Fruit fly (Drosophila melanogaster) whole organism, prepupa: Measurements from ENCODE around the gene CG3386.

Experiments used
- CG10631 ChIP-seq: fragments of 200-800 bp; sonication (Bioruptor generic); optimal IDR thresholded peaks from 2 replicates; lab custom pipeline; 2016; ENCODE audit warnings: missing biosample characterization, missing genetic modification characterization
- CG10669 ChIP-seq: fragments of 200-800 bp; sonication (Bioruptor generic); optimal IDR thresholded peaks from 3 replicates; lab custom pipeline; 2018; ENCODE audit warnings: missing biosample characterization, mild to moderate bottlenecking, missing genetic modification characterization, moderate library complexity
- CG11294 ChIP-seq: fragments of 200-800 bp; sonication (Bioruptor generic); IDR thresholded peaks from 2 replicates; pipeline ENCODE4 v1.3.6; 2022; ENCODE audit warnings: missing biosample characterization, missing genetic modification characterization
- CG11762 ChIP-seq: fragments of 200-800 bp; sonication (Bioruptor generic); optimal IDR thresholded peaks from 3 replicates; lab custom pipeline; 2016; ENCODE audit warnings: missing biosample characterization, missing genetic modification characterization; ENCODE audit not compliant: insufficient read depth
- CG11902 ChIP-seq: fragments of 200-800 bp; sonication (Bioruptor generic); optimal IDR thresholded peaks from 3 replicates; lab custom pipeline; 2016; ENCODE audit warnings: missing biosample characterization, missing genetic modification characterization
- CG15336 ChIP-seq: fragments of 200-800 bp; sonication (Bioruptor generic); IDR thresholded peaks from 2 replicates; pipeline ENCODE4 v1.3.6; 2022; ENCODE audit warnings: missing biosample characterization, missing genetic modification characterization
- CG1621 ChIP-seq: fragments of 200-800 bp; sonication (Bioruptor generic); optimal IDR thresholded peaks from 3 replicates; lab custom pipeline; 2018; ENCODE audit warnings: missing biosample characterization, mild to moderate bottlenecking, missing genetic modification characterization
- CG16779 ChIP-seq: fragments of 200-800 bp; sonication (Bioruptor generic); optimal IDR thresholded peaks from 3 replicates; lab custom pipeline; 2017; ENCODE audit warnings: missing biosample characterization, mild to moderate bottlenecking, missing genetic modification characterization
- CG32006 ChIP-seq: fragments of 200-800 bp; sonication (Bioruptor generic); optimal IDR thresholded peaks from 3 replicates; lab custom pipeline; 2017; ENCODE audit warnings: missing biosample characterization, mild to moderate bottlenecking, missing genetic modification characterization
- CG3919 ChIP-seq: fragments of 200-800 bp; sonication (Bioruptor generic); optimal IDR thresholded peaks from 3 replicates; lab custom pipeline; 2016; ENCODE audit warnings: missing biosample characterization, missing genetic modification characterization
- CG4318 ChIP-seq: fragments of 200-800 bp; sonication (Bioruptor generic); optimal IDR thresholded peaks from 3 replicates; lab custom pipeline; 2017; ENCODE audit warnings: missing biosample characterization, mild to moderate bottlenecking, missing genetic modification characterization
- CG6163 ChIP-seq: fragments of 200-800 bp; sonication (Bioruptor generic); IDR thresholded peaks from 3 replicates; pipeline ENCODE4 v1.3.6; 2022; ENCODE audit warnings: missing biosample characterization, missing genetic modification characterization
- CG6276 ChIP-seq: fragments of 200-800 bp; sonication (Bioruptor generic); optimal IDR thresholded peaks from 2 replicates; lab custom pipeline; 2017; ENCODE audit warnings: missing biosample characterization, mild to moderate bottlenecking, missing genetic modification characterization
- CG6792 ChIP-seq: fragments of 200-800 bp; sonication (Bioruptor generic); optimal IDR thresholded peaks from 3 replicates; lab custom pipeline; 2016; ENCODE audit warnings: missing biosample characterization, missing genetic modification characterization
- CG6808 ChIP-seq: fragments of 200-800 bp; sonication (Bioruptor generic); optimal IDR thresholded peaks from 3 replicates; lab custom pipeline; 2017; ENCODE audit warnings: missing biosample characterization, missing genetic modification characterization, mild to moderate bottlenecking, moderate library complexity, missing genetic modification reagents
- CG6854 ChIP-seq: fragments of 200-800 bp; sonication (Bioruptor generic); optimal IDR thresholded peaks from 2 replicates; lab custom pipeline; 2017; ENCODE audit warnings: missing biosample characterization, mild to moderate bottlenecking, missing genetic modification characterization
- CG7368 ChIP-seq: fragments of 200-800 bp; sonication (Bioruptor generic); optimal IDR thresholded peaks from 3 replicates; lab custom pipeline; 2016; ENCODE audit warnings: missing biosample characterization, missing genetic modification characterization
- CG8119 ChIP-seq: fragments of 200-800 bp; sonication (Bioruptor generic); IDR thresholded peaks from 3 replicates; pipeline ENCODE4 v1.3.6; 2022; ENCODE audit warnings: missing biosample characterization, missing genetic modification characterization
- CG8319 ChIP-seq: fragments of 200-800 bp; sonication (Bioruptor generic); optimal IDR thresholded peaks from 3 replicates; lab custom pipeline; 2016; ENCODE audit warnings: missing biosample characterization, missing genetic modification characterization
- CG9139 ChIP-seq: fragments of 200-800 bp; sonication (Bioruptor generic); optimal IDR thresholded peaks from 3 replicates; lab custom pipeline; 2017; ENCODE audit warnings: missing biosample characterization, mild to moderate bottlenecking, missing genetic modification characterization
- Eip78C ChIP-seq: fragments of 200-800 bp; sonication (Bioruptor generic); peaks from one replicate; lab custom pipeline; 2016; ENCODE audit warnings: missing biosample characterization, missing genetic modification characterization
- Eip93F ChIP-seq: fragments of 200-800 bp; sonication (Bioruptor generic); optimal IDR thresholded peaks from 2 replicates; lab custom pipeline; 2016; ENCODE audit warnings: missing biosample characterization, mild to moderate bottlenecking, missing genetic modification characterization
- Ets96B ChIP-seq: fragments of 200-800 bp; optimal IDR thresholded peaks from 2 replicates; lab custom pipeline; 2019; ENCODE audit warnings: missing biosample characterization, mild to moderate bottlenecking, missing genetic modification characterization, moderate library complexity
- Gug ChIP-seq: fragments of 200-800 bp; sonication (Bioruptor generic); IDR thresholded peaks from 2 replicates; pipeline ENCODE4 v1.3.6; 2022; ENCODE audit warnings: missing biosample characterization, missing genetic modification characterization
- Hr38 ChIP-seq: sonication (Bioruptor generic); optimal IDR thresholded peaks from 2 replicates; lab custom pipeline; 2016; ENCODE audit warnings: missing biosample characterization, missing genetic modification characterization
- Hr39 ChIP-seq: fragments of 200-800 bp; sonication (Bioruptor generic); optimal IDR thresholded peaks from 2 replicates; lab custom pipeline; 2016; ENCODE audit warnings: missing biosample characterization, missing genetic modification characterization
- Hr4 ChIP-seq: fragments of 200-800 bp; sonication (Bioruptor generic); optimal IDR thresholded peaks from 3 replicates; lab custom pipeline; 2016; ENCODE audit warnings: missing biosample characterization, missing genetic modification characterization
- Met ChIP-seq: fragments of 200-800 bp; sonication (Bioruptor generic); optimal IDR thresholded peaks from 3 replicates; lab custom pipeline; 2016; ENCODE audit warnings: missing biosample characterization, missing genetic modification characterization
- Smox ChIP-seq: fragments of 200-800 bp; sonication (Bioruptor generic); optimal IDR thresholded peaks from 3 replicates; lab custom pipeline; 2016; ENCODE audit warnings: missing biosample characterization, missing genetic modification characterization
- Sox102F ChIP-seq: fragments of 200-800 bp; sonication (Bioruptor generic); optimal IDR thresholded peaks from 2 replicates; lab custom pipeline; 2016; ENCODE audit warnings: missing biosample characterization, mild to moderate bottlenecking, missing genetic modification characterization
- Sox14 ChIP-seq: fragments of 200-800 bp; sonication (Bioruptor generic); optimal IDR thresholded peaks from 3 replicates; lab custom pipeline; 2016; ENCODE audit warnings: missing biosample characterization, missing genetic modification characterization
- Sox15 ChIP-seq: fragments of 200-800 bp; sonication (Bioruptor generic); optimal IDR thresholded peaks from 3 replicates; lab custom pipeline; 2016; ENCODE audit warnings: missing biosample characterization, missing genetic modification characterization
- achi ChIP-seq: fragments of 200-800 bp; sonication (Bioruptor generic); optimal IDR thresholded peaks from 3 replicates; lab custom pipeline; 2016; ENCODE audit warnings: missing biosample characterization, missing genetic modification characterization
- acj6 ChIP-seq: fragments of 200-800 bp; sonication (Bioruptor generic); optimal IDR thresholded peaks from 3 replicates; lab custom pipeline; 2016; ENCODE audit warnings: missing biosample characterization, missing genetic modification characterization
- cyc ChIP-seq: fragments of 200-800 bp; sonication (Bioruptor generic); optimal IDR thresholded peaks from 3 replicates; lab custom pipeline; 2016; ENCODE audit warnings: missing biosample characterization, missing genetic modification characterization
- dac ChIP-seq: fragments of 200-800 bp; sonication (Bioruptor generic); optimal IDR thresholded peaks from 2 replicates; lab custom pipeline; 2017; ENCODE audit warnings: missing biosample characterization, mild to moderate bottlenecking, missing genetic modification characterization
- dsx ChIP-seq: fragments of 200-800 bp; optimal IDR thresholded peaks from 3 replicates; lab custom pipeline; 2019; ENCODE audit warnings: missing biosample characterization, mild to moderate bottlenecking, missing genetic modification characterization, moderate library complexity; ENCODE audit not compliant: poor library complexity, severe bottlenecking
- eg ChIP-seq: fragments of 200-800 bp; sonication (Bioruptor generic); IDR thresholded peaks from 3 replicates; pipeline ENCODE4 v1.3.6; 2022; ENCODE audit warnings: missing biosample characterization, missing genetic modification characterization
- fd59A ChIP-seq: fragments of 200-800 bp; sonication (Bioruptor generic); optimal IDR thresholded peaks from 2 replicates; lab custom pipeline; 2017; ENCODE audit warnings: missing biosample characterization, mild to moderate bottlenecking, missing genetic modification characterization, missing genetic modification reagents
- fd85E ChIP-seq: fragments of 200-800 bp; sonication (Bioruptor generic); optimal IDR thresholded peaks from 3 replicates; lab custom pipeline; 2016; ENCODE audit warnings: missing biosample characterization, missing genetic modification characterization
- fkh ChIP-seq: fragments of 200-800 bp; sonication (Bioruptor generic); optimal IDR thresholded peaks from 3 replicates; lab custom pipeline; 2017; ENCODE audit warnings: missing biosample characterization, mild to moderate bottlenecking, missing genetic modification characterization, moderate library complexity
- lz ChIP-seq: fragments of 200-800 bp; sonication (Bioruptor generic); optimal IDR thresholded peaks from 3 replicates; lab custom pipeline; 2016; ENCODE audit warnings: missing biosample characterization, missing genetic modification characterization
- spab ChIP-seq: fragments of 200-800 bp; sonication (Bioruptor generic); optimal IDR thresholded peaks from 2 replicates; lab custom pipeline; 2017; ENCODE audit warnings: missing biosample characterization, mild to moderate bottlenecking, missing genetic modification characterization, missing genetic modification reagents
- svp ChIP-seq: fragments of 200-800 bp; sonication (Bioruptor generic); peaks from one replicate; lab custom pipeline; 2016; ENCODE audit warnings: missing biosample characterization, missing genetic modification characterization
- vri ChIP-seq: fragments of 200-800 bp; sonication (Bioruptor generic); optimal IDR thresholded peaks from 3 replicates; lab custom pipeline; 2016; ENCODE audit warnings: missing biosample characterization, mild to moderate bottlenecking, missing genetic modification characterization

Gene CG3386

dm6 chr3L:638031-638414 is 44.2 kb downstream of the CG3386 start:
- TF ChIP-seq dac (GFP tag; lab: Kevin White, UChicago): no peak
- TF ChIP-seq fkh (GFP tag; lab: Kevin White, UChicago): peak; percentile 16
- peak; percentile 26 for TF ChIP-seq Eip78C (GFP tag; lab: Kevin White, UChicago)
- no peak for TF ChIP-seq Gug (GFP tag; lab: Robert Waterston, UW)

DNA sequence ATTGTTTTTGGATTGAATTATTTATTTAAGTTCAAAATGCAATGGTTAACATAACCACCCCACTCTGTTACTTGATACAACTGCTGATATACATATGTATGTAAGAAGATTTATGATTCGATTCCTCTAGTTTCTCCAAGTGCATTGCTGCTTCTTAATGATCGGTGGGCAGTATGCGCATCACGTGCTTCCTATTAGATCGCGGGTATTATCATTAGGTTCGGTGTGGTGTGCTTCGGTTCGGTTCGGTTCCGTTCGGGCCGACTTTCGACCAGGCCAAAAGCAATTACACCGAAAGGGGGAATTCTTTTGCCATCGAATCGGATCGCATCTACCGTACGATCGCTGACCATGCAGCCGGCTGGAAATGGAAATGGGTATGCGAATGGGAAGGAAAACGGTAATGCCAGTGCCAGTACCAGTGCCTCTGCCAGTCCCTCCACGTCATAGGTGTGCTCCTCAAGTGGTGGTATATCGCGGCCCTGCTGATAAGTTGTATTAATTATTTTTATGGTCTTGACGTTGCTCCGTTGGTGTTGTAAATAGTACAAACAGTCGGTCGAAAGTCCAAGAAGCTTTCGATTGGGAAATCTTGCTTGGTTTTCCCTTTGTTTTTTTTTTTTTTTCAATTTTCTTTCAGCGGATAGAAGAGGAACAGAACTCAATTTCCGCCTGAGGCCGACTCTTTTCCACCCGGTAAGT is 44.8 kb downstream of the CG3386 start:
- peak; percentile 66 for TF ChIP-seq CG15336 (GFP tag; lab: Robert Waterston, UW)
- TF ChIP-seq CG32006 (GFP tag; lab: Kevin White, UChicago): peak; percentile 64
- peak; percentile 13 for TF ChIP-seq achi (GFP tag; lab: Kevin White, UChicago)
- peak; percentile 3 for TF ChIP-seq CG6276 (GFP tag; lab: Kevin White, UChicago)
- peak; percentile 35 for TF ChIP-seq svp
- peak; percentile 24 for TF ChIP-seq Sox14 (GFP tag; lab: Kevin White, UChicago)
- peak; percentile 55; the same call in 2 of the 3 replicates for TF ChIP-seq CG6163 (GFP tag; lab: Robert Waterston, UW)
- TF ChIP-seq CG4318 (GFP tag; lab: Kevin White, UChicago): peak; percentile 20
- no peak for TF ChIP-seq Sox102F (GFP tag; lab: Kevin White, UChicago)
- no peak for TF ChIP-seq CG3919 (GFP tag; lab: Kevin White, UChicago)
- TF ChIP-seq eg: peak; percentile 28; the same call in 1 of the 3 replicates
- no peak for TF ChIP-seq CG10631 (GFP tag; lab: Kevin White, UChicago)
- no peak for TF ChIP-seq CG11902 (GFP tag; lab: Kevin White, UChicago)
- TF ChIP-seq Hr38: no peak
- TF ChIP-seq Hr4 (GFP tag; lab: Kevin White, UChicago): peak; percentile 6

dm6 chr3L:636434-636833 is 45.8 kb downstream of the CG3386 start:
- TF ChIP-seq Hr4 (GFP tag; lab: Kevin White, UChicago) (peak; percentile 99), dsx (peak; percentile 42), CG15336 (GFP tag; lab: Robert Waterston, UW) (peak; percentile 99), CG6276 (GFP tag; lab: Kevin White, UChicago) (peak; percentile 97), fkh (GFP tag; lab: Kevin White, UChicago) (no peak), Met (GFP tag; lab: Kevin White, UChicago) (peak; percentile 66), CG16779 (peak; percentile 81), acj6 (GFP tag; lab: Kevin White, UChicago) (peak; percentile 86), svp (peak; percentile 63), Smox (GFP tag; lab: Kevin White, UChicago) (peak; percentile 48), CG6792 (GFP tag; lab: Kevin White, UChicago) (peak; percentile 73), vri (GFP tag; lab: Kevin White, UChicago) (peak; percentile 6), eg (peak; percentile 99), CG11762 (peak; percentile 79), lz (GFP tag; lab: Kevin White, UChicago) (peak; percentile 67), Eip78C (GFP tag; lab: Kevin White, UChicago) (peak; percentile 96), Eip93F (GFP tag; lab: Kevin White, UChicago) (no peak), Sox15 (GFP tag; lab: Kevin White, UChicago) (peak; percentile 66), CG10669 (GFP tag; lab: Kevin White, UChicago) (peak; percentile 73), CG11294 (GFP tag; lab: Robert Waterston, UW) (peak; percentile 95), CG8119 (GFP tag; lab: Robert Waterston, UW) (peak; percentile 98), cyc (GFP tag; lab: Kevin White, UChicago) (peak; percentile 66), CG32006 (GFP tag; lab: Kevin White, UChicago) (peak; percentile 99), CG9139 (GFP tag; lab: Kevin White, UChicago) (no peak), spab (GFP tag; lab: Kevin White, UChicago) (peak; percentile 70), CG6854 (GFP tag; lab: Kevin White, UChicago) (no peak), CG6808 (GFP tag; lab: Kevin White, UChicago) (peak; percentile 64), CG1621 (peak; percentile 71), dac (GFP tag; lab: Kevin White, UChicago) (peak; percentile 98), CG7368 (peak; percentile 81), Sox102F (GFP tag; lab: Kevin White, UChicago) (peak; percentile 73), CG6163 (GFP tag; lab: Robert Waterston, UW) (peak; percentile 97), Hr39 (GFP tag; lab: Kevin White, UChicago) (peak; percentile 71), fd59A (GFP tag; lab: Kevin White, UChicago) (peak; percentile 75), CG8319 (GFP tag; lab: Kevin White, UChicago) (peak; percentile 52), fd85E (GFP tag; lab: Kevin White, UChicago) (peak; percentile 49), Ets96B (tag; lab: Kevin White, UChicago) (peak; percentile 75)
